Fruit fly (Drosophila melanogaster) whole organism, wandering third instar larva: Measurements from ENCODE around the gene CG7945.

ENCODE experiments used
- Abd-B ChIP-seq: fragments of >200 bp; optimal IDR thresholded peaks from 2 replicates; lab custom pipeline; 2017; ENCODE audit warnings: missing biosample characterization, missing genetic modification characterization
- CG9705 ChIP-seq: fragments of 200-800 bp; sonication (Bioruptor generic); optimal IDR thresholded peaks from 2 replicates; lab custom pipeline; 2018; ENCODE audit warnings: missing biosample characterization, mild to moderate bottlenecking, missing genetic modification characterization
- Dfd ChIP-seq: fragments of >200 bp; optimal IDR thresholded peaks from 2 replicates; lab custom pipeline; 2017; ENCODE audit warnings: missing biosample characterization, missing genetic modification characterization
- Dif ChIP-seq: fragments of 200-275, 200-300 bp; sonication (Bioruptor generic); optimal IDR thresholded peaks from 2 replicates; lab custom pipeline; 2018; ENCODE audit warnings: missing biosample characterization, missing genetic modification characterization; ENCODE audit not compliant: partially characterized antibody
- Mio ChIP-seq: sonication (Bioruptor generic); optimal IDR thresholded peaks from 2 replicates; lab custom pipeline; 2016; ENCODE audit warnings: missing biosample characterization, missing genetic modification characterization
- N ChIP-seq: fragments of >200 bp; optimal IDR thresholded peaks from 2 replicates; lab custom pipeline; 2018; ENCODE audit warnings: missing biosample characterization, missing external identifiers, missing genetic modification characterization
- OdsH ChIP-seq: fragments of 200-800 bp; sonication (Bioruptor generic); optimal IDR thresholded peaks from 2 replicates; lab custom pipeline; 2016; ENCODE audit warnings: missing biosample characterization, mild to moderate bottlenecking, missing genetic modification characterization
- Sp1 ChIP-seq: fragments of 200-800 bp; sonication (Bioruptor generic); optimal IDR thresholded peaks from 3 replicates; lab custom pipeline; 2019; ENCODE audit warnings: missing biosample characterization, mild to moderate bottlenecking, missing genetic modification characterization, moderate library complexity
- Vsx2 ChIP-seq: fragments of 200-300, 225-300 bp; sonication (Bioruptor generic); optimal IDR thresholded peaks from 2 replicates; lab custom pipeline; 2018; ENCODE audit warnings: missing biosample characterization, missing genetic modification characterization; ENCODE audit not compliant: partially characterized antibody
- br ChIP-seq: fragments of 200-800 bp; sonication (Bioruptor generic); optimal IDR thresholded peaks from 2 replicates; lab custom pipeline; 2016; ENCODE audit warnings: missing biosample characterization, missing genetic modification characterization
- ey ChIP-seq: fragments of 200-800 bp; sonication (Bioruptor generic); optimal IDR thresholded peaks from 2 replicates; lab custom pipeline; 2016; ENCODE audit warnings: missing biosample characterization, missing genetic modification characterization
- foxo ChIP-seq, 2 experiments: fragments of 200-800 bp; sonication (Bioruptor generic); optimal IDR thresholded peaks; 2 replicates in 1 of 2; 3 replicates in 1 of 2; lab custom pipeline; 2016 to 2017; ENCODE audit warnings: missing biosample characterization in 2 of 2, missing genetic modification characterization in 2 of 2
- h ChIP-seq: fragments of 200-800 bp; sonication (Bioruptor generic); optimal IDR thresholded peaks from 3 replicates; lab custom pipeline; 2016; ENCODE audit warnings: missing biosample characterization, mild to moderate bottlenecking, missing genetic modification characterization
- jim ChIP-seq: fragments of 175-275, 200-325 bp; sonication (Bioruptor generic); optimal IDR thresholded peaks from 2 replicates; lab custom pipeline; 2016; ENCODE audit warnings: missing biosample characterization, mild to moderate bottlenecking, missing genetic modification characterization
- lola ChIP-seq: fragments of >200 bp; optimal IDR thresholded peaks from 2 replicates; lab custom pipeline; 2017; ENCODE audit warnings: missing biosample characterization, missing genetic modification characterization
- rgr ChIP-seq: fragments of 200-800 bp; sonication (Bioruptor generic); optimal IDR thresholded peaks from 3 replicates; lab custom pipeline; 2016; ENCODE audit warnings: missing biosample characterization, mild to moderate bottlenecking, missing genetic modification characterization
- tai ChIP-seq: sonication (Bioruptor generic); optimal IDR thresholded peaks from 2 replicates; lab custom pipeline; 2016; ENCODE audit warnings: missing biosample characterization, missing genetic modification characterization
- usp ChIP-seq: fragments of >200 bp; optimal IDR thresholded peaks from 2 replicates; lab custom pipeline; 2017; ENCODE audit warnings: missing biosample characterization, missing genetic modification characterization

CG7945 gene

dm6 chr3L:15485302-15485701, 38.6 kb downstream of the CG7945 start, which contains the start of gene Ran-like:
Gene Ran-like, minus strand, starts transcription at chr3L:15485402.
- no peak for TF ChIP-seq rgr (GFP tag; lab: Kevin White, UChicago)
- TF ChIP-seq Dfd: no peak
- no peak for TF ChIP-seq Dif (GFP tag; lab: Kevin White, UChicago)
- TF ChIP-seq Abd-B (GFP tag; lab: Kevin White, UChicago): no peak
- TF ChIP-seq Mio (GFP tag; lab: Kevin White, UChicago): no peak
- no peak for TF ChIP-seq lola (GFP tag; lab: Kevin White, UChicago)
- TF ChIP-seq br (GFP tag; lab: Kevin White, UChicago): no peak
- TF ChIP-seq ey (GFP tag; lab: Kevin White, UChicago): no peak
- TF ChIP-seq jim (GFP tag; lab: Kevin White, UChicago): no peak
- no peak for TF ChIP-seq CG9705
- no peak for TF ChIP-seq usp (GFP tag; lab: Kevin White, UChicago)
- no peak for TF ChIP-seq h (GFP tag; lab: Kevin White, UChicago)
- no peak for TF ChIP-seq Vsx2 (GFP tag; lab: Kevin White, UChicago)
- TF ChIP-seq foxo (GFP tag; optimal IDR thresholded peaks at IDR 0.05; lab: Kevin White, UChicago): no peak
- no peak for TF ChIP-seq tai (GFP tag; lab: Kevin White, UChicago)
- TF ChIP-seq OdsH (GFP tag; lab: Kevin White, UChicago): no peak
- TF ChIP-seq, all 38 proteins: peak for 0

dm6 chr3L:15474010-15474409, 49.9 kb downstream of the CG7945 start, which contains the start of gene cocoon:
Gene cocoon, minus strand, starts transcription at chr3L:15474110.
- TF ChIP-seq usp (GFP tag; lab: Kevin White, UChicago) (no peak), N (GFP tag; lab: Kevin White, UChicago) (no peak), Vsx2 (GFP tag; lab: Kevin White, UChicago) (no peak), tai (GFP tag; lab: Kevin White, UChicago) (no peak), Sp1 (no peak)
